Worm (Caenorhabditis elegans) whole organism, L4/young adult: ENCODE measurements around the gene nhr-132.

Experiments
- W03F9.2 ChIP-seq: fragments of 150-350 bp; optimal IDR thresholded peaks from 2 replicates; lab custom pipeline; 2014; ENCODE audit warnings: missing biosample characterization, missing genetic modification characterization
- dao-5 ChIP-seq: sonication (generic microtip); optimal IDR thresholded peaks from 2 replicates; lab custom pipeline; 2016; ENCODE audit warnings: missing genotype, missing genetic modification characterization, moderate library complexity, missing compliant biosample characterization
- him-1 ChIP-seq: sonication (generic microtip); optimal IDR thresholded peaks from 2 replicates; lab custom pipeline; 2016; ENCODE audit warnings: missing genotype, missing genetic modification reagents, missing genetic modification characterization, missing compliant biosample characterization

- TF ChIP-seq dao-5 (tag; lab: Kevin White, UChicago) (no peak), W03F9.2 (tag; lab: Kevin White, UChicago) (no peak), him-1 (tag; lab: Kevin White, UChicago) (no peak)
These were observed 10.2 kb upstream of the nhr-132 start, which contains the start of gene lipl-3 for ce11 chrV:524058-524457.
